Worm (Caenorhabditis elegans) whole organism, midembryonic: ENCODE results near the gene ced-7.

ENCODE experiments used
- T22C8.4 ChIP-seq: fragments of 200-800 bp; sonication (Bioruptor generic); IDR thresholded peaks from 2 replicates; pipeline ENCODE4 v1.3.6; 2022; ENCODE audit warnings: missing genetic modification characterization, missing compliant biosample characterization
- cog-1 ChIP-seq: sonication (generic microtip); optimal IDR thresholded peaks from 2 replicates; lab custom pipeline; 2016; ENCODE audit warnings: missing genetic modification characterization, missing compliant biosample characterization
- flt-1 ChIP-seq: fragments of 200-800 bp; sonication (Bioruptor generic); IDR thresholded peaks from 2 replicates; pipeline ENCODE4 v1.3.6; 2022; ENCODE audit warnings: missing genetic modification characterization, missing compliant biosample characterization
- med-1 ChIP-seq: sonication (generic microtip); optimal IDR thresholded peaks from 2 replicates; lab custom pipeline; 2017; ENCODE audit warnings: missing genetic modification characterization, mild to moderate bottlenecking, missing compliant biosample characterization, antibody characterized with exemption, missing genetic modification reagents; ENCODE audit not compliant: insufficient read depth
- ref-1 ChIP-seq: fragments of 200-800 bp; sonication (Bioruptor generic); conservative IDR thresholded peaks from 2 replicates; pipeline ENCODE4 v1.3.6; 2022; ENCODE audit warnings: missing genetic modification reagents, missing genetic modification characterization, missing compliant biosample characterization
- tab-1 ChIP-seq: fragments of 200-800 bp; sonication (Bioruptor generic); IDR thresholded peaks from 2 replicates; pipeline ENCODE4 v1.3.6; 2022; ENCODE audit warnings: missing genetic modification characterization, missing compliant biosample characterization
- ztf-23 ChIP-seq: fragments of 200-800 bp; sonication (Bioruptor generic); IDR thresholded peaks from 2 replicates; pipeline ENCODE4 v1.3.6; 2022; ENCODE audit warnings: missing genetic modification reagents, missing genetic modification characterization, missing compliant biosample characterization

ce11 chrIII:9544125-9544524 lies 35.8 kb downstream of the ced-7 start, which contains the start of gene ZK1098.9:
- TF ChIP-seq flt-1 (GFP tag; lab: Robert Waterston, UW): no peak
- no peak for TF ChIP-seq cog-1 (tag; lab: Kevin White, UChicago)
- TF ChIP-seq ref-1 (GFP tag; lab: Robert Waterston, UW): no peak
- TF ChIP-seq ztf-23 (GFP tag; lab: Robert Waterston, UW): no peak
- TF ChIP-seq tab-1: no peak
- TF ChIP-seq T22C8.4: no peak
- TF ChIP-seq med-1 (GFP tag; lab: Kevin White, UChicago): no peak
